Fruit fly (Drosophila melanogaster): ENCODE data around the gene AMPKalpha.

DNA sequence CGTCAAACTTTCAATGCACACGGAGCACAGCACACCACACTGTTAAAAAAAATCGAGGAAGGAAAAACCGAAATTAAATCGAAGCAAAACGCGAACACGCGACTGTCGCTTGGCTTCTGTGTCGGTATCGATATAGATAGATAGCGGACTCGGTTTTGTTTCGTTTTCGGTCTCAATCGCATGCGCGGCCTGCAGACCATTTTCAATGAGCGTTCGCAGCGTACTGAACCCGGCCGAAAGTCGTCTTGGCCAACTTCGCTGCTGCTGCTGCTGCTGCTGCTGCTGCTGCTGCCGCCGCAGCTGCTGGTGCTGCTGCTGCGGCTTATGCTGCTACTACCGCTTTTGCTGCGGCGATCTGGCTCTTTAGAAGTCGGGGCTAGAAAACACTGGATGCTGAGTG lies 37.3 kb upstream of the AMPKalpha start:
- TF ChIP-seq Poxn (GFP tag; IDR thresholded peaks at IDR 0.05) (no peak), CG7556 (GFP tag; optimal IDR thresholded peaks at IDR 0.05) (no peak), CG6254 (GFP tag; optimal IDR thresholded peaks at IDR 0.05) (no peak), CG3726 (GFP tag; IDR thresholded peaks at IDR 0.05) (no peak), kah (GFP tag; optimal IDR thresholded peaks at IDR 0.05) (no peak)

Measured in whole organism, embryonic.